Worm (Caenorhabditis elegans): ENCODE data around the gene R10H10.4.

DNA sequence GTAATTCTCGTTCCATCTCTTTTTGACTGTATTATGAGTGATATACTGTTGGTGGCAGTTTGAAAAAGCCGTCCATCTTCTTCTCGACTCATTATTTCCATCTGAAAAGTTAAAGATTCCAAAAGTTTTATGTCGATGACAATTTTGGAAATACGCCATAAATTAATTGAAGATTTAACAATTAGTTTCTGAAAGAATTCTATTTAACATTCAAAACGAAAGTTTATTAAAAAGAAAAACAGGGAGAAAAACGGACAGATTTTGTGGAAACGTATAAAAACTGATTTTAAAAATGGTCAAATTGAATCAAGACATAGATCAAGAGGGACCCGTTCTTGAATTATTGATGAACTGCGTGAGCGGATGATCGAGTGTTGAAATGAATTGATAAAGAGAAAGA is 19.1 kb upstream of the R10H10.4 start, which contains the start of gene R10H10.7:
- no peak for TF ChIP-seq crh-2 (tag; optimal IDR thresholded peaks at IDR 0.05)
- no peak for TF ChIP-seq aly-2 (tag; optimal IDR thresholded peaks at IDR 0.05)
- no peak for TF ChIP-seq nhr-11 (tag; optimal IDR thresholded peaks at IDR 0.05)
- TF ChIP-seq ceh-82 (tag; optimal IDR thresholded peaks at IDR 0.05): no peak
- no peak for TF ChIP-seq lsy-2 (tag; optimal IDR thresholded peaks at IDR 0.05)
- no peak for TF ChIP-seq skn-1 (tag; optimal IDR thresholded peaks at IDR 0.05)
- TF ChIP-seq nhr-12 (tag; optimal IDR thresholded peaks at IDR 0.05): no peak

Data from whole organism, L2 larva.